Worm (Caenorhabditis elegans) whole organism, mixed stage, embryonic: Measurements from ENCODE around the gene sym-1.

Experiments used
- blmp-1 ChIP-seq: fragments of 150-350 bp; optimal IDR thresholded peaks from 2 replicates; lab custom pipeline; 2014; ENCODE audit warnings: missing biosample characterization, missing genetic modification characterization
- elt-1 ChIP-seq: sonication (generic microtip); optimal IDR thresholded peaks from 2 replicates; lab custom pipeline; 2017; ENCODE audit warnings: missing genetic modification characterization, mild to moderate bottlenecking, missing compliant biosample characterization, antibody characterized with exemption, moderate library complexity, borderline replicate concordance; ENCODE audit not compliant: insufficient read depth
- elt-3 ChIP-seq: fragments of 150-350 bp; optimal IDR thresholded peaks from 2 replicates; lab custom pipeline; 2014; ENCODE audit warnings: missing biosample characterization, missing genetic modification characterization
- lin-13 ChIP-seq: fragments of 150-350 bp; optimal IDR thresholded peaks from 2 replicates; lab custom pipeline; 2014; ENCODE audit warnings: missing biosample characterization, missing genetic modification characterization
- lsy-2 ChIP-seq: fragments of 150-350 bp; optimal IDR thresholded peaks from 2 replicates; lab custom pipeline; 2014; ENCODE audit warnings: missing biosample characterization, missing genetic modification characterization
- mab-5 ChIP-seq: fragments of 150-350 bp; optimal IDR thresholded peaks from 2 replicates; lab custom pipeline; 2014; ENCODE audit warnings: missing biosample characterization, missing genetic modification characterization
- nhr-237 ChIP-seq: fragments of 150-350 bp; optimal IDR thresholded peaks from 2 replicates; lab custom pipeline; 2014; ENCODE audit warnings: missing biosample characterization, missing genetic modification characterization
- pha-4 ChIP-seq: fragments of 150-350 bp; optimal IDR thresholded peaks from 2 replicates; lab custom pipeline; 2018; ENCODE audit warnings: missing biosample characterization, missing genetic modification reagents, missing genetic modification characterization
- sptf-1 ChIP-seq: sonication (generic microtip); optimal IDR thresholded peaks from 2 replicates; lab custom pipeline; 2017; ENCODE audit warnings: mild to moderate bottlenecking, missing genetic modification characterization, moderate library complexity, missing compliant biosample characterization
- unc-62 ChIP-seq: fragments of 150-350 bp; optimal IDR thresholded peaks from 2 replicates; lab custom pipeline; 2014; ENCODE audit warnings: missing biosample characterization, missing genetic modification reagents, missing genetic modification characterization
- zip-8 ChIP-seq: fragments of 150-350 bp; optimal IDR thresholded peaks from 2 replicates; lab custom pipeline; 2014; ENCODE audit warnings: missing biosample characterization, missing genetic modification characterization

DNA sequence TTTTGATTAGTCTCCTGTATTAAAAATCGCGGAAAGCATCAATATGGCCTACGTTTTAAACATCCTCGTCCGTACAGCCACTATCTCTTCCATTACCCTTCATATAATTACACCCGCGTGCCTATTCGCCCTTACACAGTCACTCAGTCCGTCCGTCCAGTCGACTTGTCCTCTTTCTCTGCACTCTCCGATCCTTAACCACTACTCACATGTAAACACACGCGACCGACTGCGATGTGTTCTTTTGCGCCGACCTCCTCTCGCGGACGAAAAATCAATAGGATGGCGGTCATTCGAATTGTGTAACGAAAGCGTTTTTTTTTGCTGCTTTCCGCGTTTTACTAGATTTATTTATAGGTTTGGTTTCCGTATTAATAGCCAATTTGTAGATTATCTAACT, 21.3 kb downstream of the sym-1 start, which contains the start of gene eor-2:
- TF ChIP-seq unc-62 (GFP tag; lab: Kevin White, UChicago) = peak; percentile 24
- TF ChIP-seq nhr-237 (tag; lab: Kevin White, UChicago) = no peak
- no peak for TF ChIP-seq blmp-1
- TF ChIP-seq lin-13 = peak; percentile 47
- peak; percentile 13 for TF ChIP-seq sptf-1 (tag; lab: Kevin White, UChicago)
- no peak for TF ChIP-seq elt-1
- no peak for TF ChIP-seq mab-5 (tag; lab: Kevin White, UChicago)
- peak; percentile 96 for TF ChIP-seq pha-4 (tag; lab: Kevin White, UChicago)
- no peak for TF ChIP-seq elt-3 (tag; lab: Kevin White, UChicago)
- peak; percentile 31 for TF ChIP-seq lsy-2 (tag; lab: Kevin White, UChicago)
- TF ChIP-seq zip-8 = no peak
